Fruit fly (Drosophila melanogaster) whole organism, embryonic: ENCODE measurements around the gene CG8668.
A peak's percentile ranks its signal among the peaks of the same experiment; 100 is the strongest.

Experiments used
- ATbp ChIP-seq: fragments of 200-800 bp; sonication (Bioruptor generic); optimal IDR thresholded peaks from 2 replicates; lab custom pipeline; 2017; ENCODE audit warnings: missing biosample characterization, mild to moderate bottlenecking, missing genetic modification characterization, missing genetic modification reagents
- Asciz ChIP-seq: fragments of 200-800 bp; sonication (Bioruptor generic); optimal IDR thresholded peaks from 2 replicates; lab custom pipeline; 2017; ENCODE audit warnings: missing biosample characterization, mild to moderate bottlenecking, missing genetic modification characterization, missing genetic modification reagents
- Atf6 ChIP-seq: fragments of 200-800 bp; sonication (Bioruptor generic); IDR thresholded peaks from 2 replicates; pipeline ENCODE4 v1.3.6; 2022; ENCODE audit warnings: missing biosample characterization, missing genetic modification characterization
- B-H1 ChIP-seq: fragments of 200-800 bp; sonication (Bioruptor generic); IDR thresholded peaks from 3 replicates; pipeline ENCODE4 v1.3.6; 2022; ENCODE audit warnings: missing biosample characterization, missing genetic modification characterization
- B-H2 ChIP-seq: fragments of 200-800 bp; sonication (Bioruptor generic); optimal IDR thresholded peaks from 2 replicates; lab custom pipeline; 2018; ENCODE audit warnings: missing biosample characterization, mild to moderate bottlenecking, missing genetic modification characterization
- Bdp1 ChIP-seq: fragments of 200-800 bp; sonication (Bioruptor generic); optimal IDR thresholded peaks from 3 replicates; lab custom pipeline; 2016; ENCODE audit warnings: missing biosample characterization, missing genetic modification characterization
- Blimp-1 ChIP-seq: fragments of 200-800 bp; sonication (Bioruptor generic); optimal IDR thresholded peaks from 3 replicates; lab custom pipeline; 2018; ENCODE audit warnings: missing biosample characterization, missing genetic modification characterization, mild to moderate bottlenecking, moderate library complexity, missing genetic modification reagents
- Bteb2 ChIP-seq: fragments of 200-800 bp; sonication (Bioruptor generic); optimal IDR thresholded peaks from 2 replicates; lab custom pipeline; 2016; ENCODE audit warnings: missing biosample characterization, missing genetic modification characterization
- CG10543 ChIP-seq: fragments of 200-800 bp; sonication (Bioruptor generic); optimal IDR thresholded peaks from 3 replicates; lab custom pipeline; 2017; ENCODE audit warnings: missing biosample characterization, mild to moderate bottlenecking, missing genetic modification characterization, moderate library complexity
- CG12299 ChIP-seq: fragments of 200-800 bp; sonication (Bioruptor generic); optimal IDR thresholded peaks from 2 replicates; lab custom pipeline; 2018; ENCODE audit warnings: missing biosample characterization, mild to moderate bottlenecking, missing genetic modification characterization
- CG14441 ChIP-seq: fragments of 200-800 bp; sonication (Bioruptor generic); IDR thresholded peaks from 2 replicates; pipeline ENCODE4 v1.3.6; 2022; ENCODE audit warnings: missing biosample characterization, missing genetic modification characterization
- CG15696 ChIP-seq: fragments of 200-800 bp; sonication (Bioruptor generic); optimal IDR thresholded peaks from 2 replicates; lab custom pipeline; 2019; ENCODE audit warnings: missing biosample characterization, mild to moderate bottlenecking, missing genetic modification characterization, moderate library complexity
- CG1603 ChIP-seq: fragments of 200-800 bp; sonication (Bioruptor generic); optimal IDR thresholded peaks from 2 replicates; lab custom pipeline; 2019; ENCODE audit warnings: missing biosample characterization, mild to moderate bottlenecking, missing genetic modification characterization, moderate library complexity
- CG16813 ChIP-seq: fragments of 200-800 bp; sonication (Bioruptor generic); IDR thresholded peaks from 3 replicates; pipeline ENCODE4 v1.3.6; 2022; ENCODE audit warnings: missing biosample characterization, missing genetic modification characterization; ENCODE audit not compliant: partially characterized antibody
- CG18764 ChIP-seq: fragments of 200-800 bp; sonication (Bioruptor generic); optimal IDR thresholded peaks from 3 replicates; lab custom pipeline; 2016; ENCODE audit warnings: missing biosample characterization, missing genetic modification characterization
- CG2120 ChIP-seq: fragments of 200-800 bp; sonication (Bioruptor generic); optimal IDR thresholded peaks from 3 replicates; lab custom pipeline; 2016; ENCODE audit warnings: missing biosample characterization, missing genetic modification characterization
- CG30403 ChIP-seq: fragments of 200-800 bp; sonication (Bioruptor generic); optimal IDR thresholded peaks from 3 replicates; lab custom pipeline; 2016; ENCODE audit warnings: missing biosample characterization, missing genetic modification characterization
- CG32532 ChIP-seq: fragments of 200-800 bp; sonication (Bioruptor generic); IDR thresholded peaks from 2 replicates; pipeline ENCODE4 v1.3.6; 2022; ENCODE audit warnings: missing biosample characterization, missing genetic modification characterization
- CG32772 ChIP-seq: fragments of 200-800 bp; sonication (Bioruptor generic); IDR thresholded peaks from 2 replicates; pipeline ENCODE4 v1.3.6; 2022; ENCODE audit warnings: missing biosample characterization, missing genetic modification characterization
- CG4360 ChIP-seq: fragments of 200-800 bp; sonication (Bioruptor generic); IDR thresholded peaks from 2 replicates; pipeline ENCODE4 v1.3.6; 2022; ENCODE audit warnings: missing biosample characterization, missing genetic modification characterization
- CG6654 ChIP-seq: fragments of 200-800 bp; sonication (Bioruptor generic); optimal IDR thresholded peaks from 2 replicates; lab custom pipeline; 2017; ENCODE audit warnings: missing biosample characterization, mild to moderate bottlenecking, missing genetic modification characterization
- CG7271 ChIP-seq: fragments of 200-800 bp; sonication (Bioruptor generic); optimal IDR thresholded peaks from 2 replicates; lab custom pipeline; 2018; ENCODE audit warnings: missing biosample characterization, mild to moderate bottlenecking, missing genetic modification characterization, moderate library complexity
- CG7786 ChIP-seq: fragments of 200-800 bp; sonication (Bioruptor generic); optimal IDR thresholded peaks from 2 replicates; lab custom pipeline; 2016; ENCODE audit warnings: missing biosample characterization, missing genetic modification characterization
- CG7987 ChIP-seq: fragments of 200-800 bp; sonication (Bioruptor generic); optimal IDR thresholded peaks from 2 replicates; lab custom pipeline; 2018; ENCODE audit warnings: missing biosample characterization, mild to moderate bottlenecking, missing genetic modification characterization, moderate library complexity
- Drgx ChIP-seq: fragments of 200-800 bp; sonication (Bioruptor generic); IDR thresholded peaks from 2 replicates; pipeline ENCODE4 v1.3.6; 2022; ENCODE audit warnings: missing biosample characterization, missing genetic modification characterization
- ERR ChIP-seq: fragments of 200-800 bp; sonication (Bioruptor generic); optimal IDR thresholded peaks from 2 replicates; lab custom pipeline; 2016; ENCODE audit warnings: missing biosample characterization, missing genetic modification characterization
- H2.0 ChIP-seq: fragments of 200-800 bp; sonication (Bioruptor generic); IDR thresholded peaks from 2 replicates; pipeline ENCODE4 v1.3.6; 2022; ENCODE audit warnings: missing biosample characterization, missing genetic modification characterization
- Kr ChIP-seq: fragments of 200-800 bp; sonication (Bioruptor generic); optimal IDR thresholded peaks from 2 replicates; lab custom pipeline; 2017; ENCODE audit warnings: missing biosample characterization, mild to moderate bottlenecking, missing genetic modification characterization
- Med ChIP-seq: fragments of 200-800 bp; sonication (Bioruptor generic); peaks from one replicate; lab custom pipeline; 2016; ENCODE audit warnings: missing biosample characterization, missing genetic modification characterization, mild to moderate bottlenecking, inconsistent platforms, moderate library complexity
- Meics ChIP-seq: fragments of 200-800 bp; sonication (Bioruptor generic); optimal IDR thresholded peaks from 2 replicates; lab custom pipeline; 2017; ENCODE audit warnings: missing biosample characterization, mild to moderate bottlenecking, missing genetic modification characterization
- Mrtf ChIP-seq: fragments of 200-800 bp; sonication (Bioruptor generic); IDR thresholded peaks from 3 replicates; pipeline ENCODE4 v1.3.6; 2022; ENCODE audit warnings: missing biosample characterization, missing genetic modification characterization
- NC2α ChIP-seq: fragments of 200-800 bp; sonication (Bioruptor generic); optimal IDR thresholded peaks from 2 replicates; lab custom pipeline; 2016; ENCODE audit warnings: missing biosample characterization, missing genetic modification characterization
- aop ChIP-seq: fragments of 200-800 bp; sonication (Bioruptor generic); IDR thresholded peaks from 2 replicates; pipeline ENCODE4 v1.3.6; 2022; ENCODE audit warnings: missing biosample characterization, missing genetic modification characterization
- ap ChIP-seq: fragments of 200-800 bp; sonication (Bioruptor generic); IDR thresholded peaks from 2 replicates; pipeline ENCODE4 v1.3.6; 2022; ENCODE audit warnings: missing biosample characterization, missing genetic modification characterization
- az2 ChIP-seq: fragments of 200-800 bp; sonication (Bioruptor generic); optimal IDR thresholded peaks from 3 replicates; lab custom pipeline; 2016; ENCODE audit warnings: missing biosample characterization, missing genetic modification characterization
- bowl ChIP-seq: fragments of 200-800 bp; sonication (Bioruptor generic); IDR thresholded peaks from 2 replicates; pipeline ENCODE4 v1.3.6; 2022; ENCODE audit warnings: missing biosample characterization, missing genetic modification characterization
- chif ChIP-seq, 2 experiments: fragments of 200-800 bp; sonication (Bioruptor generic); optimal IDR thresholded peaks; 3 replicates each; lab custom pipeline; 2016; ENCODE audit warnings: missing biosample characterization in 2 of 2, missing genetic modification characterization in 2 of 2
- ci ChIP-seq: fragments of 200-800 bp; sonication (Bioruptor generic); IDR thresholded peaks from 3 replicates; pipeline ENCODE4 v1.3.6; 2022; ENCODE audit warnings: missing biosample characterization, missing genetic modification characterization
- dmrt99B ChIP-seq: fragments of 200-800 bp; sonication (Bioruptor generic); optimal IDR thresholded peaks from 2 replicates; lab custom pipeline; 2018; ENCODE audit warnings: missing biosample characterization, mild to moderate bottlenecking, missing genetic modification characterization, moderate library complexity
- exex ChIP-seq: fragments of 200-800 bp; sonication (Bioruptor generic); optimal IDR thresholded peaks from 4 replicates; lab custom pipeline; 2018; ENCODE audit warnings: missing biosample characterization, mild to moderate bottlenecking, missing genetic modification characterization, moderate library complexity
- insv ChIP-seq, 2 experiments: fragments of 200-800 bp; sonication (Bioruptor generic); optimal IDR thresholded peaks; 3 replicates each; lab custom pipeline; 2016 to 2018; ENCODE audit warnings: missing biosample characterization in 2 of 2, missing genetic modification characterization in 2 of 2
- inv ChIP-seq: fragments of 200-800 bp; sonication (Bioruptor generic); IDR thresholded peaks from 2 replicates; pipeline ENCODE4 v1.3.6; 2022; ENCODE audit warnings: missing biosample characterization, missing genetic modification characterization; ENCODE audit not compliant: partially characterized antibody
- jigr1 ChIP-seq: fragments of 200-800 bp; sonication (Bioruptor generic); IDR thresholded peaks from 3 replicates; pipeline ENCODE4 v1.3.6; 2022; ENCODE audit warnings: missing biosample characterization, missing genetic modification characterization
- odd ChIP-seq: fragments of 200-800 bp; sonication (Bioruptor generic); optimal IDR thresholded peaks from 2 replicates; lab custom pipeline; 2017; ENCODE audit warnings: missing biosample characterization, mild to moderate bottlenecking, missing genetic modification characterization
- ro ChIP-seq: fragments of 200-800 bp; sonication (Bioruptor generic); IDR thresholded peaks from 2 replicates; pipeline ENCODE4 v1.3.6; 2022; ENCODE audit warnings: missing biosample characterization, missing genetic modification characterization
- run ChIP-seq: fragments of 200-800 bp; sonication (Bioruptor generic); optimal IDR thresholded peaks from 3 replicates; lab custom pipeline; 2018; ENCODE audit warnings: missing biosample characterization, mild to moderate bottlenecking, missing genetic modification characterization
- salm ChIP-seq: fragments of 200-800 bp; sonication (Bioruptor generic); optimal IDR thresholded peaks from 2 replicates; lab custom pipeline; 2018; ENCODE audit warnings: missing biosample characterization, mild to moderate bottlenecking, missing genetic modification characterization
- scrt ChIP-seq: fragments of 200-800 bp; sonication (Bioruptor generic); optimal IDR thresholded peaks from 2 replicates; lab custom pipeline; 2018; ENCODE audit warnings: missing biosample characterization, mild to moderate bottlenecking, missing genetic modification characterization, moderate library complexity
- sob ChIP-seq: fragments of 200-800 bp; sonication (Bioruptor generic); IDR thresholded peaks from 2 replicates; pipeline ENCODE4 v1.3.6; 2022; ENCODE audit warnings: missing biosample characterization, missing genetic modification characterization
- z ChIP-seq: fragments of 200-800 bp; sonication (Bioruptor generic); IDR thresholded peaks from 3 replicates; pipeline ENCODE4 v1.3.6; 2022; ENCODE audit warnings: missing biosample characterization, missing genetic modification characterization
- zen ChIP-seq: fragments of 200-800 bp; sonication (Bioruptor generic); optimal IDR thresholded peaks from 3 replicates; lab custom pipeline; 2018; ENCODE audit warnings: missing biosample characterization, mild to moderate bottlenecking, missing genetic modification characterization, moderate library complexity

Gene CG8668

dm6 chr2L:8148514-8149085 is 21.8 kb downstream of the CG8668 start:
- TF ChIP-seq scrt (GFP tag; lab: Kevin White, UChicago) (no peak), z (GFP tag; lab: Robert Waterston, UW) (peak; percentile 92), ci (GFP tag; lab: Robert Waterston, UW) (peak; percentile 32; the same call in 1 of the 3 replicates), NC2α (GFP tag; lab: Kevin White, UChicago) (no peak), CG32772 (GFP tag; lab: Robert Waterston, UW) (no peak), exex (no peak), ro (no peak), CG18764 (GFP tag; lab: Kevin White, UChicago) (no peak), Asciz (GFP tag; lab: Kevin White, UChicago) (no peak), sob (GFP tag; lab: Robert Waterston, UW) (0 out of 2 replicates have a peak, but pooled peaks have one; percentile 9), ap (GFP tag; lab: Robert Waterston, UW) (no peak), CG32532 (GFP tag; lab: Robert Waterston, UW) (no peak; the same call in 1 of the 2 replicates), Meics (no peak), odd (GFP tag; lab: Kevin White, UChicago) (no peak), CG14441 (GFP tag; lab: Robert Waterston, UW) (no peak), az2 (GFP tag; lab: Kevin White, UChicago) (no peak), CG30403 (no peak), CG16813 (GFP tag; lab: Robert Waterston, UW) (no peak), CG1603 (tag; lab: Kevin White, UChicago) (no peak), run (tag; lab: Kevin White, UChicago) (no peak), H2.0 (no peak), salm (tag; lab: Kevin White, UChicago) (no peak), CG15696 (tag; lab: Kevin White, UChicago) (no peak), Bteb2 (GFP tag; lab: Kevin White, UChicago) (no peak), B-H2 (peak; percentile 19), insv (GFP tag; optimal IDR thresholded peaks at IDR 0.05; lab: Kevin White, UChicago) (peak in 1 of 2 experiments; percentile 62), ATbp (no peak), chif (GFP tag; optimal IDR thresholded peaks at IDR 0.05; lab: Kevin White, UChicago) (no peak), Med (GFP tag; lab: Kevin White, UChicago) (peak; percentile 77), bowl (GFP tag; lab: Robert Waterston, UW) (no peak), inv (GFP tag; lab: Robert Waterston, UW) (no peak), CG6654 (GFP tag; lab: Kevin White, UChicago) (no peak), CG2120 (no peak), CG4360 (GFP tag; lab: Robert Waterston, UW) (no peak), CG10543 (GFP tag; lab: Kevin White, UChicago) (no peak), CG12299 (tag; lab: Kevin White, UChicago) (no peak), CG7987 (GFP tag; lab: Kevin White, UChicago) (no peak), ERR (GFP tag; lab: Kevin White, UChicago) (no peak), zen (tag; lab: Kevin White, UChicago) (no peak), Kr (GFP tag; lab: Kevin White, UChicago) (no peak), Mrtf (GFP tag; lab: Robert Waterston, UW) (no peak), Bdp1 (GFP tag; lab: Kevin White, UChicago) (no peak), jigr1 (GFP tag; lab: Robert Waterston, UW) (no peak), CG7786 (GFP tag; lab: Kevin White, UChicago) (no peak), aop (GFP tag; lab: Robert Waterston, UW) (no peak), dmrt99B (tag; lab: Kevin White, UChicago) (no peak), CG7271 (tag; lab: Kevin White, UChicago) (no peak), B-H1 (no peak), Blimp-1 (GFP tag; lab: Kevin White, UChicago) (peak; percentile 92), Atf6 (GFP tag; lab: Robert Waterston, UW) (peak; percentile 13; the same call in 1 of the 2 replicates), Drgx (GFP tag; lab: Robert Waterston, UW) (peak; percentile 23; the same call in 1 of the 2 replicates)
